Worm (Caenorhabditis elegans) whole organism, L1 larva: ENCODE data around the gene slc-17.3.

ENCODE experiments used
- ceh-82 ChIP-seq, 3 experiments: fragments of 150-350 bp in 1 of 3; sonication (generic microtip) in 2 of 3; optimal IDR thresholded peaks; 2 replicates each; lab custom pipeline; 2014 to 2017; ENCODE audit warnings: missing biosample characterization in 3 of 3, missing genetic modification characterization in 3 of 3
- ceh-88 ChIP-seq: fragments of 200-800 bp; sonication (Bioruptor generic); IDR thresholded peaks from 2 replicates; pipeline ENCODE4 v1.3.6; 2022; ENCODE audit warnings: missing genetic modification characterization, missing compliant biosample characterization
- ces-1 ChIP-seq: fragments of 150-350 bp; optimal IDR thresholded peaks from 2 replicates; lab custom pipeline; 2014; ENCODE audit warnings: missing biosample characterization, missing genetic modification reagents, missing genetic modification characterization
- hpl-2 ChIP-seq: fragments of 150-350 bp; optimal IDR thresholded peaks from 2 replicates; lab custom pipeline; 2014; ENCODE audit warnings: missing biosample characterization, missing genetic modification reagents, missing genetic modification characterization
- lin-15B ChIP-seq: fragments of 150-350 bp; sonication (generic microtip); optimal IDR thresholded peaks from 3 replicates; lab custom pipeline; 2014; ENCODE audit warnings: missing biosample characterization, missing genetic modification characterization
- sox-4 ChIP-seq: sonication (generic microtip); optimal IDR thresholded peaks from 2 replicates; lab custom pipeline; 2016; ENCODE audit warnings: missing genetic modification characterization, missing compliant biosample characterization

DNA sequence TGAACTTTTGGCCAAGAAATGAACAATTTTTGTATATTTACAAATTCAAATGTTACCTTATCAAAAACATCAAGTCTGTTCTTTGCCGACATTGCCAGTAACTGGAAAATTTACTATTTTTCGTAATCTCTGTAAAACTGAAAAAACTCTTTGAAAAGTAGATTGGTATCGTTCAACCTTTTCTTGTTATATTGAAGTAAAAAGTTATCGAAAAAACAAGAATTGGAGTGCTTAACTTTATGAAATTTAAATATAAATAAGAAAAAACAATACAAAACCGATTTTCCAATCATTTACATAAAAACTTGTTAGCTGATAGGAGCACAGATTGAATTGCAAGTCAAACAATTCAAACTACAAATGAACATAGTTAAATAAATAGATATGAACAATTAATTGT, 19.8 kb upstream of the slc-17.3 start, which contains the start of gene ZK688.11:
- no peak for TF ChIP-seq sox-4 (tag; lab: Kevin White, UChicago)
- no peak for TF ChIP-seq ceh-82 (tag; optimal IDR thresholded peaks at IDR 0.05; lab: Kevin White, UChicago)
- TF ChIP-seq hpl-2: no peak
- TF ChIP-seq ceh-88 (GFP tag; lab: Robert Waterston, UW): no peak
- no peak for TF ChIP-seq ces-1 (GFP tag; lab: Kevin White, UChicago)
- no peak for TF ChIP-seq lin-15B (tag; lab: Kevin White, UChicago)
